Fruit fly (Drosophila melanogaster) whole organism, prepupa: ENCODE data around the gene dac.

Experiments used
- Blimp-1 ChIP-seq: fragments of 200-800 bp; sonication (Bioruptor generic); optimal IDR thresholded peaks from 3 replicates; lab custom pipeline; 2017; ENCODE audit warnings: missing biosample characterization, missing genetic modification characterization, mild to moderate bottlenecking, moderate library complexity, missing genetic modification reagents
- CG10631 ChIP-seq: fragments of 200-800 bp; sonication (Bioruptor generic); optimal IDR thresholded peaks from 2 replicates; lab custom pipeline; 2016; ENCODE audit warnings: missing biosample characterization, missing genetic modification characterization
- CG10669 ChIP-seq: fragments of 200-800 bp; sonication (Bioruptor generic); optimal IDR thresholded peaks from 3 replicates; lab custom pipeline; 2018; ENCODE audit warnings: missing biosample characterization, mild to moderate bottlenecking, missing genetic modification characterization, moderate library complexity
- CG11294 ChIP-seq: fragments of 200-800 bp; sonication (Bioruptor generic); IDR thresholded peaks from 2 replicates; pipeline ENCODE4 v1.3.6; 2022; ENCODE audit warnings: missing biosample characterization, missing genetic modification characterization
- CG11762 ChIP-seq: fragments of 200-800 bp; sonication (Bioruptor generic); optimal IDR thresholded peaks from 3 replicates; lab custom pipeline; 2016; ENCODE audit warnings: missing biosample characterization, missing genetic modification characterization; ENCODE audit not compliant: insufficient read depth
- CG11902 ChIP-seq: fragments of 200-800 bp; sonication (Bioruptor generic); optimal IDR thresholded peaks from 3 replicates; lab custom pipeline; 2016; ENCODE audit warnings: missing biosample characterization, missing genetic modification characterization
- CG15336 ChIP-seq: fragments of 200-800 bp; sonication (Bioruptor generic); IDR thresholded peaks from 2 replicates; pipeline ENCODE4 v1.3.6; 2022; ENCODE audit warnings: missing biosample characterization, missing genetic modification characterization
- CG16779 ChIP-seq: fragments of 200-800 bp; sonication (Bioruptor generic); optimal IDR thresholded peaks from 3 replicates; lab custom pipeline; 2017; ENCODE audit warnings: missing biosample characterization, mild to moderate bottlenecking, missing genetic modification characterization
- CG3032 ChIP-seq: fragments of 200-800 bp; optimal IDR thresholded peaks from 2 replicates; lab custom pipeline; 2019; ENCODE audit warnings: missing biosample characterization, mild to moderate bottlenecking, missing genetic modification characterization, moderate library complexity
- CG31627 ChIP-seq: fragments of 200-800 bp; sonication (Bioruptor generic); optimal IDR thresholded peaks from 3 replicates; lab custom pipeline; 2016; ENCODE audit warnings: missing biosample characterization, missing genetic modification characterization
- CG32006 ChIP-seq: fragments of 200-800 bp; sonication (Bioruptor generic); optimal IDR thresholded peaks from 3 replicates; lab custom pipeline; 2017; ENCODE audit warnings: missing biosample characterization, mild to moderate bottlenecking, missing genetic modification characterization
- CG34406 ChIP-seq: fragments of 200-800 bp; sonication (Bioruptor generic); optimal IDR thresholded peaks from 3 replicates; lab custom pipeline; 2016; ENCODE audit warnings: missing biosample characterization, missing genetic modification characterization
- CG3919 ChIP-seq: fragments of 200-800 bp; sonication (Bioruptor generic); optimal IDR thresholded peaks from 3 replicates; lab custom pipeline; 2016; ENCODE audit warnings: missing biosample characterization, missing genetic modification characterization
- CG4318 ChIP-seq: fragments of 200-800 bp; sonication (Bioruptor generic); optimal IDR thresholded peaks from 3 replicates; lab custom pipeline; 2017; ENCODE audit warnings: missing biosample characterization, mild to moderate bottlenecking, missing genetic modification characterization
- CG6163 ChIP-seq: fragments of 200-800 bp; sonication (Bioruptor generic); IDR thresholded peaks from 3 replicates; pipeline ENCODE4 v1.3.6; 2022; ENCODE audit warnings: missing biosample characterization, missing genetic modification characterization
- CG6276 ChIP-seq: fragments of 200-800 bp; sonication (Bioruptor generic); optimal IDR thresholded peaks from 2 replicates; lab custom pipeline; 2017; ENCODE audit warnings: missing biosample characterization, mild to moderate bottlenecking, missing genetic modification characterization
- CG6792 ChIP-seq: fragments of 200-800 bp; sonication (Bioruptor generic); optimal IDR thresholded peaks from 3 replicates; lab custom pipeline; 2016; ENCODE audit warnings: missing biosample characterization, missing genetic modification characterization
- CG6808 ChIP-seq: fragments of 200-800 bp; sonication (Bioruptor generic); optimal IDR thresholded peaks from 3 replicates; lab custom pipeline; 2017; ENCODE audit warnings: missing biosample characterization, missing genetic modification characterization, mild to moderate bottlenecking, moderate library complexity, missing genetic modification reagents
- CG6854 ChIP-seq: fragments of 200-800 bp; sonication (Bioruptor generic); optimal IDR thresholded peaks from 2 replicates; lab custom pipeline; 2017; ENCODE audit warnings: missing biosample characterization, mild to moderate bottlenecking, missing genetic modification characterization
- CG7368 ChIP-seq: fragments of 200-800 bp; sonication (Bioruptor generic); optimal IDR thresholded peaks from 3 replicates; lab custom pipeline; 2016; ENCODE audit warnings: missing biosample characterization, missing genetic modification characterization
- CG9139 ChIP-seq: fragments of 200-800 bp; sonication (Bioruptor generic); optimal IDR thresholded peaks from 3 replicates; lab custom pipeline; 2017; ENCODE audit warnings: missing biosample characterization, mild to moderate bottlenecking, missing genetic modification characterization
- Eip75B ChIP-seq: fragments of 200-800 bp; sonication (Bioruptor generic); optimal IDR thresholded peaks from 3 replicates; lab custom pipeline; 2016; ENCODE audit warnings: missing biosample characterization, missing genetic modification characterization
- Eip78C ChIP-seq: fragments of 200-800 bp; sonication (Bioruptor generic); peaks from one replicate; lab custom pipeline; 2016; ENCODE audit warnings: missing biosample characterization, missing genetic modification characterization
- Eip93F ChIP-seq: fragments of 200-800 bp; sonication (Bioruptor generic); optimal IDR thresholded peaks from 2 replicates; lab custom pipeline; 2016; ENCODE audit warnings: missing biosample characterization, mild to moderate bottlenecking, missing genetic modification characterization
- Ets96B ChIP-seq: fragments of 200-800 bp; optimal IDR thresholded peaks from 2 replicates; lab custom pipeline; 2019; ENCODE audit warnings: missing biosample characterization, mild to moderate bottlenecking, missing genetic modification characterization, moderate library complexity
- Hr39 ChIP-seq: fragments of 200-800 bp; sonication (Bioruptor generic); optimal IDR thresholded peaks from 2 replicates; lab custom pipeline; 2016; ENCODE audit warnings: missing biosample characterization, missing genetic modification characterization
- Lpt ChIP-seq: fragments of 200-800 bp; sonication (Bioruptor generic); optimal IDR thresholded peaks from 3 replicates; lab custom pipeline; 2016; ENCODE audit warnings: missing biosample characterization, missing genetic modification characterization
- Met ChIP-seq: fragments of 200-800 bp; sonication (Bioruptor generic); optimal IDR thresholded peaks from 3 replicates; lab custom pipeline; 2016; ENCODE audit warnings: missing biosample characterization, missing genetic modification characterization
- OdsH ChIP-seq: fragments of 200-800 bp; sonication (Bioruptor generic); optimal IDR thresholded peaks from 3 replicates; lab custom pipeline; 2016; ENCODE audit warnings: missing biosample characterization, missing genetic modification characterization
- Smox ChIP-seq: fragments of 200-800 bp; sonication (Bioruptor generic); optimal IDR thresholded peaks from 3 replicates; lab custom pipeline; 2016; ENCODE audit warnings: missing biosample characterization, missing genetic modification characterization
- Sox102F ChIP-seq: fragments of 200-800 bp; sonication (Bioruptor generic); optimal IDR thresholded peaks from 2 replicates; lab custom pipeline; 2016; ENCODE audit warnings: missing biosample characterization, mild to moderate bottlenecking, missing genetic modification characterization
- achi ChIP-seq: fragments of 200-800 bp; sonication (Bioruptor generic); optimal IDR thresholded peaks from 3 replicates; lab custom pipeline; 2016; ENCODE audit warnings: missing biosample characterization, missing genetic modification characterization
- acj6 ChIP-seq: fragments of 200-800 bp; sonication (Bioruptor generic); optimal IDR thresholded peaks from 3 replicates; lab custom pipeline; 2016; ENCODE audit warnings: missing biosample characterization, missing genetic modification characterization
- cyc ChIP-seq: fragments of 200-800 bp; sonication (Bioruptor generic); optimal IDR thresholded peaks from 3 replicates; lab custom pipeline; 2016; ENCODE audit warnings: missing biosample characterization, missing genetic modification characterization
- dsx ChIP-seq: fragments of 200-800 bp; optimal IDR thresholded peaks from 3 replicates; lab custom pipeline; 2019; ENCODE audit warnings: missing biosample characterization, mild to moderate bottlenecking, missing genetic modification characterization, moderate library complexity; ENCODE audit not compliant: poor library complexity, severe bottlenecking
- fd59A ChIP-seq: fragments of 200-800 bp; sonication (Bioruptor generic); optimal IDR thresholded peaks from 2 replicates; lab custom pipeline; 2017; ENCODE audit warnings: missing biosample characterization, mild to moderate bottlenecking, missing genetic modification characterization, missing genetic modification reagents
- fd85E ChIP-seq: fragments of 200-800 bp; sonication (Bioruptor generic); optimal IDR thresholded peaks from 3 replicates; lab custom pipeline; 2016; ENCODE audit warnings: missing biosample characterization, missing genetic modification characterization
- fkh ChIP-seq: fragments of 200-800 bp; sonication (Bioruptor generic); optimal IDR thresholded peaks from 3 replicates; lab custom pipeline; 2017; ENCODE audit warnings: missing biosample characterization, mild to moderate bottlenecking, missing genetic modification characterization, moderate library complexity
- lz ChIP-seq: fragments of 200-800 bp; sonication (Bioruptor generic); optimal IDR thresholded peaks from 3 replicates; lab custom pipeline; 2016; ENCODE audit warnings: missing biosample characterization, missing genetic modification characterization
- net ChIP-seq: fragments of 200-800 bp; sonication (Bioruptor generic); optimal IDR thresholded peaks from 3 replicates; lab custom pipeline; 2016; ENCODE audit warnings: missing biosample characterization, missing genetic modification characterization
- pdm3 ChIP-seq: fragments of 200-800 bp; sonication (Bioruptor generic); optimal IDR thresholded peaks from 3 replicates; lab custom pipeline; 2016; ENCODE audit warnings: missing biosample characterization, missing genetic modification characterization
- salr ChIP-seq, 2 experiments: fragments of 200-800 bp; sonication (Bioruptor generic); optimal IDR thresholded peaks; 3 replicates each; lab custom pipeline; 2016 to 2018; ENCODE audit warnings: missing biosample characterization in 2 of 2, missing genetic modification characterization in 2 of 2, mild to moderate bottlenecking in 1 of 2
- ss ChIP-seq, 2 experiments: fragments of 200-800 bp; sonication (Bioruptor generic); optimal IDR thresholded peaks; 2 replicates in 1 of 2; 3 replicates in 1 of 2; lab custom pipeline; 2017 to 2018; ENCODE audit warnings: mild to moderate bottlenecking in 2 of 2, missing biosample characterization in 2 of 2, missing genetic modification characterization in 2 of 2, moderate library complexity in 1 of 2
- svp ChIP-seq: fragments of 200-800 bp; sonication (Bioruptor generic); peaks from one replicate; lab custom pipeline; 2016; ENCODE audit warnings: missing biosample characterization, missing genetic modification characterization
- vri ChIP-seq: fragments of 200-800 bp; sonication (Bioruptor generic); optimal IDR thresholded peaks from 3 replicates; lab custom pipeline; 2016; ENCODE audit warnings: missing biosample characterization, mild to moderate bottlenecking, missing genetic modification characterization

The dac gene

dm6 chr2L:16520475-16521344 is 34.9 kb upstream of the dac start (continued):
- TF ChIP-seq lz (GFP tag; lab: Kevin White, UChicago) (no peak), CG10631 (GFP tag; lab: Kevin White, UChicago) (no peak), CG11294 (GFP tag; lab: Robert Waterston, UW) (no peak), CG6808 (no peak), CG31627 (GFP tag; lab: Kevin White, UChicago) (no peak), CG10669 (no peak)
- TF ChIP-seq, all 60 proteins: peak for 6

dm6 chr2L:16519582-16520474 is 34.0 kb upstream of the dac start:
- TF ChIP-seq Smox (GFP tag; lab: Kevin White, UChicago) = no peak
- TF ChIP-seq CG34406 = no peak
- TF ChIP-seq Hr39 (GFP tag; lab: Kevin White, UChicago) = no peak
- TF ChIP-seq CG9139 (GFP tag; lab: Kevin White, UChicago) = no peak
- no peak for TF ChIP-seq pdm3
- peak; percentile 74 for TF ChIP-seq Eip78C (GFP tag; lab: Kevin White, UChicago)
- peak; percentile 0 for TF ChIP-seq CG6792 (GFP tag; lab: Kevin White, UChicago)
- TF ChIP-seq CG6808 = no peak
- TF ChIP-seq CG3919 (GFP tag; lab: Kevin White, UChicago) = no peak
- no peak for TF ChIP-seq net (GFP tag; lab: Kevin White, UChicago)
- TF ChIP-seq salr (GFP tag; optimal IDR thresholded peaks at IDR 0.05; lab: Kevin White, UChicago) = peak in 1 of 2 experiments; percentile 14
- no peak for TF ChIP-seq CG11902 (GFP tag; lab: Kevin White, UChicago)
- TF ChIP-seq Lpt (GFP tag; lab: Kevin White, UChicago) = no peak
- TF ChIP-seq CG16779 (tag; lab: Kevin White, UChicago) = no peak
- no peak for TF ChIP-seq Eip75B (GFP tag; lab: Kevin White, UChicago)
- TF ChIP-seq dsx = no peak
- peak; percentile 17 for TF ChIP-seq Eip93F (GFP tag; lab: Kevin White, UChicago)
- TF ChIP-seq CG3032 = no peak
- no peak for TF ChIP-seq CG7368 (GFP tag; lab: Kevin White, UChicago)
- TF ChIP-seq vri (GFP tag; lab: Kevin White, UChicago) = no peak
- TF ChIP-seq Sox102F (GFP tag; lab: Kevin White, UChicago) = peak; percentile 19
- no peak for TF ChIP-seq lz (GFP tag; lab: Kevin White, UChicago)
- no peak for TF ChIP-seq CG11762 (GFP tag; lab: Kevin White, UChicago)
- peak; percentile 2 for TF ChIP-seq Met (GFP tag; lab: Kevin White, UChicago)
- TF ChIP-seq fkh (GFP tag; lab: Kevin White, UChicago) = peak; percentile 70
- TF ChIP-seq CG6854 = peak; percentile 45
- peak; percentile 62 for TF ChIP-seq CG15336 (GFP tag; lab: Robert Waterston, UW)
- TF ChIP-seq svp (GFP tag; lab: Kevin White, UChicago) = peak; percentile 78
- TF ChIP-seq CG6276 (GFP tag; lab: Kevin White, UChicago) = peak; percentile 39
- TF ChIP-seq CG10631 (GFP tag; lab: Kevin White, UChicago) = no peak
- TF ChIP-seq cyc (GFP tag; lab: Kevin White, UChicago) = no peak
- peak in 1 of 2 experiments; percentile 36 for TF ChIP-seq ss (GFP tag; optimal IDR thresholded peaks at IDR 0.05; lab: Kevin White, UChicago)
- TF ChIP-seq CG4318 (GFP tag; lab: Kevin White, UChicago) = peak; percentile 31
- peak; percentile 72 for TF ChIP-seq CG32006 (GFP tag; lab: Kevin White, UChicago)
- no peak for TF ChIP-seq Ets96B (tag; lab: Kevin White, UChicago)
- peak; percentile 12 for TF ChIP-seq acj6
- TF ChIP-seq fd85E (GFP tag; lab: Kevin White, UChicago) = no peak
- TF ChIP-seq fd59A (GFP tag; lab: Kevin White, UChicago) = no peak
- peak; percentile 3 for TF ChIP-seq CG10669
- TF ChIP-seq Blimp-1 (GFP tag; lab: Kevin White, UChicago) = no peak
- no peak for TF ChIP-seq OdsH (GFP tag; lab: Kevin White, UChicago)
- peak; percentile 36 for TF ChIP-seq achi (GFP tag; lab: Kevin White, UChicago)
- peak; percentile 22; the same call in 1 of the 3 replicates for TF ChIP-seq CG6163 (GFP tag; lab: Robert Waterston, UW)
